Fruit fly (Drosophila melanogaster): ENCODE measurements around the gene PGRP-LB.

dm6 chr3R:11467812-11468211 lies 7.5 kb upstream of the PGRP-LB start:
- TF ChIP-seq CG9932 (GFP tag; IDR thresholded peaks at IDR 0.05) = no peak
- no peak for TF ChIP-seq CG4424 (GFP tag; optimal IDR thresholded peaks at IDR 0.05)
- TF ChIP-seq BtbVII (GFP tag; optimal IDR thresholded peaks at IDR 0.05) = no peak
